Worm (Caenorhabditis elegans) whole organism, young adult: Measurements from ENCODE around the gene mai-1.

Experiments used
- B0261.1 ChIP-seq: sonication (generic microtip); optimal IDR thresholded peaks from 2 replicates; lab custom pipeline; 2016; ENCODE audit warnings: mild to moderate bottlenecking, missing genetic modification characterization, moderate library complexity, missing compliant biosample characterization
- B0336.3 ChIP-seq: fragments of 200-800 bp; sonication (Bioruptor generic); IDR thresholded peaks from 2 replicates; pipeline ENCODE4 v1.3.6; 2022; ENCODE audit warnings: missing genetic modification characterization, missing compliant biosample characterization
- C06A6.2 ChIP-seq: fragments of 200-800 bp; sonication (Bioruptor generic); conservative IDR thresholded peaks from 2 replicates; pipeline ENCODE4 v1.3.6; 2022; ENCODE audit warnings: missing genetic modification characterization, missing compliant biosample characterization
- F22D6.2 ChIP-seq: sonication (generic microtip); optimal IDR thresholded peaks from 2 replicates; lab custom pipeline; 2016; ENCODE audit warnings: mild to moderate bottlenecking, missing genetic modification characterization, missing compliant biosample characterization
- F23B12.7 ChIP-seq: sonication (generic microtip); optimal IDR thresholded peaks from 2 replicates; lab custom pipeline; 2017; ENCODE audit warnings: missing genetic modification characterization, mild to moderate bottlenecking, missing compliant biosample characterization, antibody characterized with exemption, moderate library complexity; ENCODE audit not compliant: insufficient read depth
- F33H1.4 ChIP-seq: fragments of 200-800 bp; sonication (Bioruptor generic); IDR thresholded peaks from 2 replicates; pipeline ENCODE4 v1.3.6; 2022; ENCODE audit warnings: missing genetic modification reagents, missing genetic modification characterization, missing compliant biosample characterization
- F37B4.10 ChIP-seq: fragments of 200-800 bp; sonication (Bioruptor generic); IDR thresholded peaks from 2 replicates; pipeline ENCODE4 v1.3.6; 2022; ENCODE audit warnings: missing genetic modification characterization, missing compliant biosample characterization
- F52B5.7 ChIP-seq: sonication (generic microtip); optimal IDR thresholded peaks from 2 replicates; lab custom pipeline; 2016; ENCODE audit warnings: mild to moderate bottlenecking, missing genetic modification characterization, missing compliant biosample characterization
- F57C9.4 ChIP-seq: sonication (generic microtip); optimal IDR thresholded peaks from 2 replicates; lab custom pipeline; 2017; ENCODE audit warnings: mild to moderate bottlenecking, missing genetic modification characterization, missing compliant biosample characterization
- K12H6.12 ChIP-seq: fragments of 200-800 bp; sonication (Bioruptor generic); optimal IDR thresholded peaks from 2 replicates; lab custom pipeline; 2018; ENCODE audit warnings: mild to moderate bottlenecking, missing genetic modification characterization, missing compliant biosample characterization
- T26A5.8 ChIP-seq: sonication (generic microtip); optimal IDR thresholded peaks from 2 replicates; lab custom pipeline; 2016; ENCODE audit warnings: missing genetic modification characterization, missing compliant biosample characterization
- Y53G8AR.9 ChIP-seq: fragments of 200-800 bp; sonication (Bioruptor generic); conservative IDR thresholded peaks from 2 replicates; pipeline ENCODE4 v1.3.6; 2022; ENCODE audit warnings: missing genetic modification reagents, missing genetic modification characterization, missing compliant biosample characterization
- akir-1 ChIP-seq: fragments of 200-800 bp; sonication (Bioruptor generic); optimal IDR thresholded peaks from 2 replicates; lab custom pipeline; 2018; ENCODE audit warnings: mild to moderate bottlenecking, missing genetic modification characterization, moderate library complexity, missing compliant biosample characterization
- aptf-3 ChIP-seq: fragments of 200-800 bp; sonication (Bioruptor generic); IDR thresholded peaks from 2 replicates; pipeline ENCODE4 v1.3.6; 2022; ENCODE audit warnings: missing genetic modification characterization, missing compliant biosample characterization
- athp-1 ChIP-seq: sonication (generic microtip); optimal IDR thresholded peaks from 2 replicates; lab custom pipeline; 2017; ENCODE audit warnings: mild to moderate bottlenecking, missing genetic modification characterization, missing compliant biosample characterization
- attf-5 ChIP-seq: fragments of 200-800 bp; sonication (Bioruptor generic); optimal IDR thresholded peaks from 2 replicates; lab custom pipeline; 2018; ENCODE audit warnings: mild to moderate bottlenecking, missing genetic modification characterization, missing compliant biosample characterization
- ccch-3 ChIP-seq: fragments of 200-800 bp; sonication (Bioruptor generic); optimal IDR thresholded peaks from 2 replicates; lab custom pipeline; 2018; ENCODE audit warnings: mild to moderate bottlenecking, missing genetic modification characterization, missing compliant biosample characterization
- cebp-2 ChIP-seq: fragments of 200-800 bp; sonication (Bioruptor generic); IDR thresholded peaks from 2 replicates; pipeline ENCODE4 v1.3.6; 2022; ENCODE audit warnings: missing genetic modification characterization, missing compliant biosample characterization
- ceh-27 ChIP-seq: fragments of 200-800 bp; sonication (Bioruptor generic); optimal IDR thresholded peaks from 2 replicates; lab custom pipeline; 2018; ENCODE audit warnings: mild to moderate bottlenecking, missing genetic modification characterization, moderate library complexity, missing compliant biosample characterization
- ceh-40 ChIP-seq: fragments of 200-800 bp; sonication (Bioruptor generic); IDR thresholded peaks from 2 replicates; pipeline ENCODE4 v1.3.6; 2022; ENCODE audit warnings: missing genetic modification characterization, missing compliant biosample characterization
- die-1 ChIP-seq: sonication (generic microtip); optimal IDR thresholded peaks from 2 replicates; lab custom pipeline; 2016; ENCODE audit warnings: missing genotype, mild to moderate bottlenecking, missing genetic modification characterization, missing compliant biosample characterization
- dox-1 ChIP-seq: fragments of 200-800 bp; sonication (Bioruptor generic); IDR thresholded peaks from 2 replicates; pipeline ENCODE4 v1.3.6; 2022; ENCODE audit warnings: missing genetic modification reagents, missing genetic modification characterization, missing compliant biosample characterization
- dpl-1 ChIP-seq: fragments of 150-350 bp; optimal IDR thresholded peaks from 2 replicates; lab custom pipeline; 2014; ENCODE audit warnings: missing biosample characterization, missing genetic modification reagents, missing genetic modification characterization
- efl-1 ChIP-seq: fragments of 150-350 bp; optimal IDR thresholded peaks from 2 replicates; lab custom pipeline; 2014; ENCODE audit warnings: missing biosample characterization, missing genetic modification reagents, missing genetic modification characterization
- egl-44 ChIP-seq: fragments of 200-800 bp; sonication (Bioruptor generic); IDR thresholded peaks from 2 replicates; pipeline ENCODE4 v1.3.6; 2022; ENCODE audit warnings: missing genetic modification reagents, missing genetic modification characterization, missing compliant biosample characterization
- egrh-3 ChIP-seq: fragments of 200-800 bp; sonication (Bioruptor generic); IDR thresholded peaks from 2 replicates; pipeline ENCODE4 v1.3.6; 2022; ENCODE audit warnings: missing genetic modification reagents, missing genetic modification characterization, missing compliant biosample characterization
- ekl-4 ChIP-seq: fragments of 200-800 bp; sonication (Bioruptor generic); IDR thresholded peaks from 2 replicates; pipeline ENCODE4 v1.3.6; 2022; ENCODE audit warnings: missing genetic modification reagents, missing genetic modification characterization, missing compliant biosample characterization
- ets-4 ChIP-seq: fragments of 200-800 bp; sonication (Bioruptor generic); optimal IDR thresholded peaks from 2 replicates; lab custom pipeline; 2018; ENCODE audit warnings: mild to moderate bottlenecking, missing genetic modification characterization, missing compliant biosample characterization
- gei-17 ChIP-seq: fragments of 200-800 bp; sonication (Bioruptor generic); optimal IDR thresholded peaks from 2 replicates; lab custom pipeline; 2018; ENCODE audit warnings: mild to moderate bottlenecking, missing genetic modification characterization, missing compliant biosample characterization
- hlh-12 ChIP-seq: sonication (generic microtip); optimal IDR thresholded peaks from 2 replicates; lab custom pipeline; 2016; ENCODE audit warnings: missing genetic modification characterization, missing compliant biosample characterization
- hlh-26 ChIP-seq: fragments of 200-800 bp; sonication (Bioruptor generic); conservative IDR thresholded peaks from 2 replicates; pipeline ENCODE4 v1.3.6; 2022; ENCODE audit warnings: missing genetic modification reagents, missing genetic modification characterization, missing compliant biosample characterization
- hmg-20 ChIP-seq: fragments of 200-800 bp; sonication (Bioruptor generic); IDR thresholded peaks from 2 replicates; pipeline ENCODE4 v1.3.6; 2022; ENCODE audit warnings: missing genetic modification reagents, missing genetic modification characterization, missing compliant biosample characterization
- lin-26 ChIP-seq: fragments of 200-800 bp; sonication (Bioruptor generic); IDR thresholded peaks from 2 replicates; pipeline ENCODE4 v1.3.6; 2022; ENCODE audit warnings: missing genetic modification reagents, missing genetic modification characterization, missing compliant biosample characterization
- lin-35 ChIP-seq, 3 experiments: fragments of 150-350 bp in 2 of 3; sonication (generic microtip) in 1 of 3; optimal IDR thresholded peaks; 2 replicates each; lab custom pipeline; 2014 to 2018; ENCODE audit warnings: missing biosample characterization in 3 of 3, missing genetic modification characterization in 3 of 3, missing genetic modification reagents in 3 of 3
- lsl-1 ChIP-seq: fragments of 200-800 bp; sonication (Bioruptor generic); optimal IDR thresholded peaks from 2 replicates; lab custom pipeline; 2018; ENCODE audit warnings: mild to moderate bottlenecking, missing genetic modification characterization, moderate library complexity, missing compliant biosample characterization
- madf-10 ChIP-seq: sonication (generic microtip); optimal IDR thresholded peaks from 2 replicates; lab custom pipeline; 2016; ENCODE audit warnings: mild to moderate bottlenecking, missing genetic modification characterization, missing compliant biosample characterization
- madf-3 ChIP-seq: fragments of 200-800 bp; sonication (Bioruptor generic); IDR thresholded peaks from 2 replicates; pipeline ENCODE4 v1.3.6; 2022; ENCODE audit warnings: missing genetic modification reagents, missing genetic modification characterization, missing compliant biosample characterization
- madf-8 ChIP-seq: fragments of 200-800 bp; sonication (Bioruptor generic); conservative IDR thresholded peaks from 2 replicates; pipeline ENCODE4 v1.3.6; 2022; ENCODE audit warnings: missing genetic modification reagents, missing genetic modification characterization, missing compliant biosample characterization
- mel-28 ChIP-seq: sonication (generic microtip); optimal IDR thresholded peaks from 2 replicates; lab custom pipeline; 2016; ENCODE audit warnings: borderline replicate concordance, mild to moderate bottlenecking, missing genetic modification characterization, missing compliant biosample characterization
- mes-4 ChIP-seq: sonication (generic microtip); optimal IDR thresholded peaks from 2 replicates; lab custom pipeline; 2016; ENCODE audit warnings: missing genotype, missing genetic modification characterization, missing compliant biosample characterization
- nfyb-1 ChIP-seq: fragments of 200-800 bp; sonication (Bioruptor generic); IDR thresholded peaks from 2 replicates; pipeline ENCODE4 v1.3.6; 2022; ENCODE audit warnings: missing genetic modification reagents, missing genetic modification characterization, missing compliant biosample characterization
- nhr-120 ChIP-seq: fragments of 200-800 bp; sonication (Bioruptor generic); IDR thresholded peaks from 2 replicates; pipeline ENCODE4 v1.3.6; 2022; ENCODE audit warnings: missing genetic modification characterization, missing compliant biosample characterization
- pbrm-1 ChIP-seq: fragments of 200-800 bp; sonication (Bioruptor generic); IDR thresholded peaks from 2 replicates; pipeline ENCODE4 v1.3.6; 2022; ENCODE audit warnings: missing genetic modification reagents, missing genetic modification characterization, missing compliant biosample characterization
- rec-8 ChIP-seq, 2 experiments: sonication (generic microtip); optimal IDR thresholded peaks; 2 replicates each; lab custom pipeline; 2016; ENCODE audit warnings: mild to moderate bottlenecking in 2 of 2, missing genetic modification characterization in 2 of 2, missing genetic modification reagents in 2 of 2, missing genotype in 2 of 2, missing biosample characterization in 1 of 2, missing compliant biosample characterization in 1 of 2, moderate library complexity in 1 of 2
- rpc-1 ChIP-seq, 2 experiments: fragments of 150-350 bp in 1 of 2; sonication (generic microtip) in 1 of 2; optimal IDR thresholded peaks; 2 replicates each; lab custom pipeline; 2014 to 2018; ENCODE audit warnings: missing biosample characterization in 1 of 2, missing genetic modification characterization in 1 of 2, missing genetic modification reagents in 1 of 2, missing genotype in 1 of 2
- sdz-38 ChIP-seq: sonication (generic microtip); optimal IDR thresholded peaks from 2 replicates; lab custom pipeline; 2016; ENCODE audit warnings: missing genotype, missing genetic modification characterization, missing compliant biosample characterization
- snpc-3.4 ChIP-seq: sonication (generic microtip); optimal IDR thresholded peaks from 2 replicates; lab custom pipeline; 2017; ENCODE audit warnings: missing genetic modification characterization, mild to moderate bottlenecking, missing compliant biosample characterization, antibody characterized with exemption, moderate library complexity, missing genotype, missing genetic modification reagents
- xnd-1 ChIP-seq: sonication (generic microtip); optimal IDR thresholded peaks from 2 replicates; lab custom pipeline; 2016; ENCODE audit warnings: missing genotype, missing genetic modification reagents, missing genetic modification characterization, missing compliant biosample characterization
- zim-3 ChIP-seq: sonication (generic microtip); optimal IDR thresholded peaks from 2 replicates; lab custom pipeline; 2017; ENCODE audit warnings: mild to moderate bottlenecking, missing genetic modification characterization, moderate library complexity, missing compliant biosample characterization

mai-1 gene

DNA sequence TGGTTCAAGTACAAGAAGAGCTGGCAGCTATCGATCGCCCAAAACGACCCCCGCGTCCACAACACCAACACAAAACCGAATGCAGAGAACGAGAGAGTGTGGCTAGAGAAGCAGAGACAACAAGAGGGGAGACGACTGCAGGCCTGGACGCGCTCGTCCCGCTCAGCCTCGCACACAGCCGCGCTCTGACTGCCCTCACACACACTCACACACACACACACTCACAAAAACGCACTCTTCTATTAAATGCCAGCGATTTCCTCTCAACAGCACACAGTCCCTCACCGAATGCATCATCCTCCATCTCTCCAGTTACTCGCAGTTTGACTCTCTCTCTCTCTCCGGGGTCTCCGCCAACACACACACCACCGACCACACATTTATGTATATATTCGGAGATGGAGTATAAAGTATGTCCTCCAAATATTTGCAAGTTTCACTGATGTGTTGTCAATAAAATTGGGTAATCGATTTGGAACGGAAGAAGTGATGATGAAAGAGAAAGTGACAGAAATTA, 11.3 kb upstream of the mai-1 start (continued):
- peak; percentile 72 for TF ChIP-seq C06A6.2
- peak; percentile 94 for TF ChIP-seq dox-1 (GFP tag; lab: Robert Waterston, UW)
- TF ChIP-seq aptf-3 (GFP tag; lab: Robert Waterston, UW), result no peak
- no peak for TF ChIP-seq efl-1 (GFP tag; lab: Kevin White, UChicago)
- no peak for TF ChIP-seq nhr-120 (GFP tag; lab: Robert Waterston, UW)
- peak; percentile 79 for TF ChIP-seq lin-26 (GFP tag; lab: Robert Waterston, UW)
- peak; percentile 95 for TF ChIP-seq K12H6.12 (tag; lab: Kevin White, UChicago)
- peak; percentile 88 for TF ChIP-seq egl-44 (GFP tag; lab: Robert Waterston, UW)
- TF ChIP-seq mel-28, result no peak
- TF ChIP-seq B0261.1 (tag; lab: Kevin White, UChicago), result peak; percentile 13
- peak; percentile 4 for TF ChIP-seq snpc-3.4 (tag; lab: Kevin White, UChicago)
- no peak for TF ChIP-seq T26A5.8 (tag; lab: Kevin White, UChicago)
- TF ChIP-seq lin-35 (GFP tag; optimal IDR thresholded peaks at IDR 0.05; lab: Kevin White, UChicago), result peak in 1 of 3 experiments; percentile 69
- no peak for TF ChIP-seq xnd-1 (tag; lab: Kevin White, UChicago)
- no peak for TF ChIP-seq rec-8 (tag; optimal IDR thresholded peaks at IDR 0.05; lab: Kevin White, UChicago)
- peak; percentile 85 for TF ChIP-seq madf-10 (tag; lab: Kevin White, UChicago)
- no peak for TF ChIP-seq madf-3 (GFP tag; lab: Robert Waterston, UW)
- TF ChIP-seq hmg-20 (GFP tag; lab: Robert Waterston, UW), result 0 out of 2 replicates have a peak, but pooled peaks have one; percentile 31
- TF ChIP-seq rpc-1 (optimal IDR thresholded peaks at IDR 0.05; lab: Kevin White, UChicago), result no peak
- TF ChIP-seq rpc-1 (tag; optimal IDR thresholded peaks at IDR 0.05; lab: Kevin White, UChicago), result no peak
- peak; percentile 76 for TF ChIP-seq egrh-3 (GFP tag; lab: Robert Waterston, UW)
- no peak for TF ChIP-seq hlh-12 (tag; lab: Kevin White, UChicago)
- TF ChIP-seq madf-8, result no peak
- no peak for TF ChIP-seq zim-3 (tag; lab: Kevin White, UChicago)
- TF ChIP-seq dpl-1 (GFP tag; lab: Kevin White, UChicago), result no peak
- TF ChIP-seq lsl-1, result peak; percentile 4
- TF ChIP-seq sdz-38, result no peak
- peak; percentile 54 for TF ChIP-seq die-1
- no peak for TF ChIP-seq F57C9.4 (tag; lab: Kevin White, UChicago)
- peak; percentile 33 for TF ChIP-seq athp-1 (tag; lab: Kevin White, UChicago)
- peak; percentile 93 for TF ChIP-seq B0336.3
- TF ChIP-seq pbrm-1 (GFP tag; lab: Robert Waterston, UW), result peak; percentile 87
- TF ChIP-seq Y53G8AR.9, result 0 out of 2 replicates have a peak, but pooled peaks have one; percentile 44
- TF ChIP-seq F52B5.7 (tag; lab: Kevin White, UChicago), result peak; percentile 49
- peak; percentile 37 for TF ChIP-seq ets-4 (GFP tag; lab: Kevin White, UChicago)
- TF ChIP-seq nfyb-1 (GFP tag; lab: Robert Waterston, UW), result peak; percentile 74
- TF ChIP-seq F22D6.2 (tag; lab: Kevin White, UChicago), result peak; percentile 29
- peak; percentile 87 for TF ChIP-seq gei-17 (GFP tag; lab: Kevin White, UChicago)
- TF ChIP-seq ceh-27 (GFP tag; lab: Kevin White, UChicago), result peak; percentile 91
- TF ChIP-seq cebp-2 (GFP tag; lab: Robert Waterston, UW), result no peak
- no peak for TF ChIP-seq akir-1 (GFP tag; lab: Kevin White, UChicago)
- TF ChIP-seq mes-4, result no peak
- TF ChIP-seq attf-5, result peak; percentile 94
- no peak for TF ChIP-seq F37B4.10 (GFP tag; lab: Robert Waterston, UW)
- no peak for TF ChIP-seq F23B12.7 (tag; lab: Kevin White, UChicago)
- TF ChIP-seq ceh-40 (GFP tag; lab: Robert Waterston, UW), result no peak
- TF ChIP-seq ccch-3 (GFP tag; lab: Kevin White, UChicago), result no peak
- peak; percentile 73 for TF ChIP-seq ekl-4 (GFP tag; lab: Robert Waterston, UW)
- TF ChIP-seq hlh-26 (GFP tag; lab: Robert Waterston, UW), result no peak
- TF ChIP-seq F33H1.4, result 0 out of 2 replicates have a peak, but pooled peaks have one; percentile 8
